Worm (Caenorhabditis elegans) whole organism, mixed stage, embryonic: ENCODE data around the gene F41E6.15.

ENCODE experiments used
- M03D4.4 ChIP-seq: sonication (generic microtip); optimal IDR thresholded peaks from 2 replicates; lab custom pipeline; 2017; ENCODE audit warnings: mild to moderate bottlenecking, missing genetic modification characterization, missing compliant biosample characterization
- bed-3 ChIP-seq: fragments of 200-800 bp; sonication (Bioruptor generic); optimal IDR thresholded peaks from 3 replicates; lab custom pipeline; 2018; ENCODE audit warnings: mild to moderate bottlenecking, missing genetic modification characterization, moderate library complexity, missing compliant biosample characterization
- blmp-1 ChIP-seq: fragments of 150-350 bp; optimal IDR thresholded peaks from 2 replicates; lab custom pipeline; 2014; ENCODE audit warnings: missing biosample characterization, missing genetic modification characterization
- ceh-39 ChIP-seq: fragments of 150-350 bp; optimal IDR thresholded peaks from 2 replicates; lab custom pipeline; 2014; ENCODE audit warnings: missing biosample characterization, missing genetic modification characterization
- ceh-43 ChIP-seq: fragments of 200-800 bp; sonication (Bioruptor generic); optimal IDR thresholded peaks from 2 replicates; lab custom pipeline; 2018; ENCODE audit warnings: mild to moderate bottlenecking, missing genetic modification characterization, moderate library complexity, missing compliant biosample characterization
- ceh-83 ChIP-seq: fragments of 200-800 bp; sonication (Bioruptor generic); optimal IDR thresholded peaks from 2 replicates; lab custom pipeline; 2018; ENCODE audit warnings: mild to moderate bottlenecking, missing genetic modification characterization, missing compliant biosample characterization
- ces-1 ChIP-seq: fragments of 150-350 bp; optimal IDR thresholded peaks from 2 replicates; lab custom pipeline; 2014; ENCODE audit warnings: missing biosample characterization, missing genetic modification reagents, missing genetic modification characterization
- cnd-1 ChIP-seq: fragments of 200-800 bp; sonication (Bioruptor generic); optimal IDR thresholded peaks from 2 replicates; lab custom pipeline; 2018; ENCODE audit warnings: mild to moderate bottlenecking, missing genetic modification characterization, missing compliant biosample characterization
- drap-1 ChIP-seq: fragments of 200-800 bp; sonication (Bioruptor generic); optimal IDR thresholded peaks from 3 replicates; lab custom pipeline; 2018; ENCODE audit warnings: mild to moderate bottlenecking, missing genetic modification characterization, missing compliant biosample characterization
- elt-1 ChIP-seq: sonication (generic microtip); optimal IDR thresholded peaks from 2 replicates; lab custom pipeline; 2017; ENCODE audit warnings: missing genetic modification characterization, mild to moderate bottlenecking, missing compliant biosample characterization, antibody characterized with exemption, moderate library complexity, borderline replicate concordance; ENCODE audit not compliant: insufficient read depth
- elt-3 ChIP-seq: fragments of 150-350 bp; optimal IDR thresholded peaks from 2 replicates; lab custom pipeline; 2014; ENCODE audit warnings: missing biosample characterization, missing genetic modification characterization
- flh-1 ChIP-seq: fragments of 200-800 bp; sonication (Bioruptor generic); optimal IDR thresholded peaks from 2 replicates; lab custom pipeline; 2018; ENCODE audit warnings: mild to moderate bottlenecking, missing genetic modification characterization, moderate library complexity, missing compliant biosample characterization
- hlh-1 ChIP-seq: fragments of 150-350 bp; optimal IDR thresholded peaks from 2 replicates; lab custom pipeline; 2014; ENCODE audit warnings: missing biosample characterization, missing genetic modification reagents, missing genetic modification characterization
- lin-32 ChIP-seq: fragments of 200-800 bp; sonication (Bioruptor generic); optimal IDR thresholded peaks from 2 replicates; lab custom pipeline; 2018; ENCODE audit warnings: mild to moderate bottlenecking, missing genetic modification characterization, missing compliant biosample characterization
- lsy-2 ChIP-seq: fragments of 150-350 bp; optimal IDR thresholded peaks from 2 replicates; lab custom pipeline; 2014; ENCODE audit warnings: missing biosample characterization, missing genetic modification characterization
- mab-5 ChIP-seq: fragments of 150-350 bp; optimal IDR thresholded peaks from 2 replicates; lab custom pipeline; 2014; ENCODE audit warnings: missing biosample characterization, missing genetic modification characterization
- nhr-12 ChIP-seq: fragments of 150-350 bp; optimal IDR thresholded peaks from 2 replicates; lab custom pipeline; 2014; ENCODE audit warnings: missing biosample characterization, missing genetic modification characterization
- nhr-2 ChIP-seq: fragments of 150-350 bp; optimal IDR thresholded peaks from 2 replicates; lab custom pipeline; 2014; ENCODE audit warnings: missing biosample characterization, missing genetic modification characterization
- nhr-237 ChIP-seq: fragments of 150-350 bp; optimal IDR thresholded peaks from 2 replicates; lab custom pipeline; 2014; ENCODE audit warnings: missing biosample characterization, missing genetic modification characterization
- nhr-28 ChIP-seq: fragments of 150-350 bp; optimal IDR thresholded peaks from 2 replicates; lab custom pipeline; 2014; ENCODE audit warnings: missing biosample characterization, missing genetic modification characterization
- nhr-76 ChIP-seq: sonication (generic microtip); optimal IDR thresholded peaks from 2 replicates; lab custom pipeline; 2017; ENCODE audit warnings: missing biosample characterization, missing genetic modification characterization
- pha-4 ChIP-seq: fragments of 150-350 bp; optimal IDR thresholded peaks from 2 replicates; lab custom pipeline; 2018; ENCODE audit warnings: missing biosample characterization, missing genetic modification reagents, missing genetic modification characterization
- sem-2 ChIP-seq: fragments of 200-800 bp; sonication (Bioruptor generic); optimal IDR thresholded peaks from 2 replicates; lab custom pipeline; 2018; ENCODE audit warnings: mild to moderate bottlenecking, missing genetic modification characterization, missing compliant biosample characterization
- snpc-4 ChIP-seq: fragments of 150-350 bp; optimal IDR thresholded peaks from 2 replicates; lab custom pipeline; 2014; ENCODE audit warnings: missing biosample characterization, missing genetic modification characterization
- sptf-1 ChIP-seq: sonication (generic microtip); optimal IDR thresholded peaks from 2 replicates; lab custom pipeline; 2017; ENCODE audit warnings: mild to moderate bottlenecking, missing genetic modification characterization, moderate library complexity, missing compliant biosample characterization
- tbx-8 ChIP-seq: fragments of 200-800 bp; sonication (Bioruptor generic); optimal IDR thresholded peaks from 2 replicates; lab custom pipeline; 2018; ENCODE audit warnings: mild to moderate bottlenecking, missing genetic modification characterization, moderate library complexity, missing compliant biosample characterization
- unc-120 ChIP-seq: sonication (generic microtip); optimal IDR thresholded peaks from 2 replicates; lab custom pipeline; 2017; ENCODE audit warnings: missing genetic modification characterization, missing compliant biosample characterization; ENCODE audit not compliant: poor library complexity, severe bottlenecking
- unc-39 ChIP-seq: fragments of 150-350 bp; optimal IDR thresholded peaks from 2 replicates; lab custom pipeline; 2014; ENCODE audit warnings: missing biosample characterization, missing genetic modification characterization
- unc-62 ChIP-seq: fragments of 150-350 bp; optimal IDR thresholded peaks from 2 replicates; lab custom pipeline; 2014; ENCODE audit warnings: missing biosample characterization, missing genetic modification reagents, missing genetic modification characterization
- zip-8 ChIP-seq: fragments of 150-350 bp; optimal IDR thresholded peaks from 2 replicates; lab custom pipeline; 2014; ENCODE audit warnings: missing biosample characterization, missing genetic modification characterization

F41E6.15 gene

ce11 chrV:8648251-8648650 is 45.7 kb upstream of the F41E6.15 start:
- TF ChIP-seq nhr-237 (tag; lab: Kevin White, UChicago), result no peak
- no peak for TF ChIP-seq nhr-2
- TF ChIP-seq zip-8 (tag; lab: Kevin White, UChicago), result no peak
- TF ChIP-seq hlh-1 (tag; lab: Kevin White, UChicago), result no peak
- TF ChIP-seq unc-39 (tag; lab: Kevin White, UChicago), result no peak
- TF ChIP-seq elt-1 (tag; lab: Kevin White, UChicago), result no peak
- TF ChIP-seq ceh-43 (GFP tag; lab: Kevin White, UChicago), result no peak
- no peak for TF ChIP-seq tbx-8 (GFP tag; lab: Kevin White, UChicago)
- TF ChIP-seq cnd-1 (tag; lab: Kevin White, UChicago), result no peak
- TF ChIP-seq unc-62 (GFP tag; lab: Kevin White, UChicago), result no peak
- no peak for TF ChIP-seq nhr-28 (tag; lab: Kevin White, UChicago)
- TF ChIP-seq pha-4, result no peak
- no peak for TF ChIP-seq sptf-1

ce11 chrV:8643093-8643492 is 40.6 kb upstream of the F41E6.15 start, which contains the start of gene asp-13:
Gene asp-13 (minus strand): TSS chrV:8643193.
- TF ChIP-seq drap-1 (GFP tag; lab: Kevin White, UChicago) (no peak), snpc-4 (tag; lab: Kevin White, UChicago) (no peak), lsy-2 (tag; lab: Kevin White, UChicago) (no peak), cnd-1 (tag; lab: Kevin White, UChicago) (no peak), flh-1 (GFP tag; lab: Kevin White, UChicago) (no peak), mab-5 (tag; lab: Kevin White, UChicago) (no peak), bed-3 (GFP tag; lab: Kevin White, UChicago) (no peak), hlh-1 (tag; lab: Kevin White, UChicago) (no peak), ceh-83 (GFP tag; lab: Kevin White, UChicago) (no peak), ceh-43 (GFP tag; lab: Kevin White, UChicago) (no peak), unc-62 (GFP tag; lab: Kevin White, UChicago) (no peak), sptf-1 (no peak)

ce11 chrV:8641266-8641665 is 38.7 kb upstream of the F41E6.15 start, which contains the start of gene F28A12.3:
Gene F28A12.3 (minus strand): TSS chrV:8641366.
- TF ChIP-seq ces-1 (GFP tag; lab: Kevin White, UChicago) (no peak), unc-62 (GFP tag; lab: Kevin White, UChicago) (no peak), sem-2 (GFP tag; lab: Kevin White, UChicago) (no peak)

- TF ChIP-seq cnd-1 (tag; lab: Kevin White, UChicago), result no peak
- TF ChIP-seq bed-3 (GFP tag; lab: Kevin White, UChicago), result no peak
- no peak for TF ChIP-seq lin-32 (GFP tag; lab: Kevin White, UChicago)
- no peak for TF ChIP-seq lsy-2 (tag; lab: Kevin White, UChicago)
- TF ChIP-seq M03D4.4, result no peak
- TF ChIP-seq nhr-28 (tag; lab: Kevin White, UChicago), result no peak
- no peak for TF ChIP-seq sptf-1
- no peak for TF ChIP-seq nhr-2
- TF ChIP-seq mab-5 (tag; lab: Kevin White, UChicago), result no peak
- TF ChIP-seq zip-8 (tag; lab: Kevin White, UChicago), result no peak
- TF ChIP-seq nhr-76, result no peak
- no peak for TF ChIP-seq nhr-12
- TF ChIP-seq drap-1 (GFP tag; lab: Kevin White, UChicago), result no peak
- TF ChIP-seq ceh-43 (GFP tag; lab: Kevin White, UChicago), result no peak
- TF ChIP-seq tbx-8 (GFP tag; lab: Kevin White, UChicago), result no peak
- TF ChIP-seq blmp-1, result no peak
- TF ChIP-seq unc-39 (tag; lab: Kevin White, UChicago), result no peak
- TF ChIP-seq unc-120 (tag; lab: Kevin White, UChicago), result no peak
- TF ChIP-seq hlh-1 (tag; lab: Kevin White, UChicago), result no peak
Observed at ce11 chrV:8637666-8638271, 35.2 kb upstream of the F41E6.15 start, which contains the start of the genes F28A12.10 and acd-4. Gene F28A12.10 (minus strand): TSS chrV:8637766. Gene acd-4 (plus strand): TSS chrV:8638221.

- TF ChIP-seq lin-32 (GFP tag; lab: Kevin White, UChicago) (no peak), lsy-2 (tag; lab: Kevin White, UChicago) (no peak), elt-3 (tag; lab: Kevin White, UChicago) (no peak), M03D4.4 (no peak), ceh-39 (tag; lab: Kevin White, UChicago) (no peak), pha-4 (no peak), ceh-83 (GFP tag; lab: Kevin White, UChicago) (no peak), blmp-1 (no peak), nhr-12 (no peak), elt-1 (tag; lab: Kevin White, UChicago) (no peak), unc-39 (tag; lab: Kevin White, UChicago) (no peak), hlh-1 (tag; lab: Kevin White, UChicago) (no peak)
- TF ChIP-seq, all 35 proteins: peak for 0
Observed at ce11 chrV:8636907-8637306, 34.4 kb upstream of the F41E6.15 start, which contains the start of gene grl-12. Gene grl-12 (minus strand): TSS chrV:8637007.
